Worm (Caenorhabditis elegans): Measurements from ENCODE around the gene mpk-1.

mpk-1 gene

ce11 chrIII:4195306-4196008 is 32.5 kb downstream of the mpk-1 start (continued):
- 0 out of 2 replicates have a peak, but pooled peaks have one; percentile 36 for TF ChIP-seq tra-1 (GFP tag; IDR thresholded peaks at IDR 0.05)
- TF ChIP-seq nhr-42 (GFP tag; IDR thresholded peaks at IDR 0.05), result no peak
- TF ChIP-seq daf-12 (tag; optimal IDR thresholded peaks at IDR 0.05), result no peak
- TF ChIP-seq D1046.2 (GFP tag; IDR thresholded peaks at IDR 0.05), result no peak; the same call in 1 of the 2 replicates
- TF ChIP-seq mes-2 (tag; optimal IDR thresholded peaks at IDR 0.05; ENCODE audit: poor library complexity, severe bottlenecking), result peak; percentile 80
- TF ChIP-seq lin-15B (tag; optimal IDR thresholded peaks at IDR 0.05), result no peak
- TF ChIP-seq hlh-30 (tag; optimal IDR thresholded peaks at IDR 0.05; ENCODE audit: insufficient read depth), result peak; percentile 37
- TF ChIP-seq egl-27 (tag; optimal IDR thresholded peaks at IDR 0.05), result no peak
- peak; percentile 48 for TF ChIP-seq spr-1 (tag; optimal IDR thresholded peaks at IDR 0.05)
- TF ChIP-seq ceh-44 (GFP tag; IDR thresholded peaks at IDR 0.05), result no peak
- TF ChIP-seq zip-11 (GFP tag; IDR thresholded peaks at IDR 0.05), result no peak
- no peak for TF ChIP-seq set-16 (GFP tag; IDR thresholded peaks at IDR 0.05)
- peak; percentile 54 for TF ChIP-seq Y5F2A.4 (GFP tag; optimal IDR thresholded peaks at IDR 0.05)
- TF ChIP-seq nhr-11 (tag; optimal IDR thresholded peaks at IDR 0.05), result no peak
- no peak for TF ChIP-seq zag-1 (tag; optimal IDR thresholded peaks at IDR 0.05)
- TF ChIP-seq ceh-32 (tag; optimal IDR thresholded peaks at IDR 0.05; ENCODE audit: poor library complexity), result no peak
- no peak for TF ChIP-seq zfp-2 (tag; optimal IDR thresholded peaks at IDR 0.05)
- TF ChIP-seq ceh-28 (tag; optimal IDR thresholded peaks at IDR 0.05), result no peak
- no peak for TF ChIP-seq nhr-28 (tag; optimal IDR thresholded peaks at IDR 0.05)
- no peak for TF ChIP-seq lin-29 (GFP tag; IDR thresholded peaks at IDR 0.05)
- TF ChIP-seq nhr-77 (tag; optimal IDR thresholded peaks at IDR 0.05), result no peak
- TF ChIP-seq F37D6.2 (tag; optimal IDR thresholded peaks at IDR 0.05), result peak; percentile 45
- peak; percentile 81 for TF ChIP-seq ctbp-1 (GFP tag; IDR thresholded peaks at IDR 0.05)
- TF ChIP-seq nhr-102 (tag; optimal IDR thresholded peaks at IDR 0.05), result peak; percentile 90
- peak; percentile 63 for TF ChIP-seq jun-1 (tag; optimal IDR thresholded peaks at IDR 0.05)
- no peak for TF ChIP-seq ZK546.5 (tag; optimal IDR thresholded peaks at IDR 0.05)
- no peak for TF ChIP-seq egl-43 (GFP tag; IDR thresholded peaks at IDR 0.05)
- peak; percentile 49 for TF ChIP-seq zip-2 (tag; optimal IDR thresholded peaks at IDR 0.05)
- TF ChIP-seq Y75B8A.6 (GFP tag; IDR thresholded peaks at IDR 0.05), result peak; percentile 56; the same call in 1 of the 2 replicates
- no peak for TF ChIP-seq dpl-1 (GFP tag; optimal IDR thresholded peaks at IDR 0.05)
- TF ChIP-seq madf-9 (GFP tag; conservative IDR thresholded peaks at IDR 0.05), result 0 out of 2 replicates have a peak, but pooled peaks have one; percentile 16
- TF ChIP-seq unc-62 (GFP tag; optimal IDR thresholded peaks at IDR 0.05 in 1 of 2), result peak in 1 of 2 experiments; percentile 75
- no peak for TF ChIP-seq unc-62 (tag; optimal IDR thresholded peaks at IDR 0.05)
- no peak for TF ChIP-seq cey-2 (tag; optimal IDR thresholded peaks at IDR 0.05; ENCODE audit: borderline replicate concordance, insufficient read depth)
- TF ChIP-seq spr-3 (GFP tag; optimal IDR thresholded peaks at IDR 0.05), result peak; percentile 72
- TF ChIP-seq Y105C5A.15 (GFP tag; IDR thresholded peaks at IDR 0.05), result peak; percentile 66; the same call in 1 of the 2 replicates
- peak; percentile 52 for TF ChIP-seq hmg-1.1 (GFP tag; IDR thresholded peaks at IDR 0.05)
- TF ChIP-seq nhr-237 (tag; optimal IDR thresholded peaks at IDR 0.05), result no peak
- peak; percentile 77 for TF ChIP-seq Y48G9A.11 (GFP tag; IDR thresholded peaks at IDR 0.05)
- TF ChIP-seq ceh-20 (GFP tag; IDR thresholded peaks at IDR 0.05), result peak; percentile 15; the same call in 1 of the 2 replicates
- TF ChIP-seq vab-7 (GFP tag; IDR thresholded peaks at IDR 0.05), result no peak
- TF ChIP-seq daf-16 (GFP tag; optimal IDR thresholded peaks at IDR 0.05), result peak; percentile 33 to 62
- peak; percentile 59 for TF ChIP-seq daf-16 (tag; optimal IDR thresholded peaks at IDR 0.05)
- no peak for TF ChIP-seq ceh-82 (tag; optimal IDR thresholded peaks at IDR 0.05)
- TF ChIP-seq lin-39 (tag; optimal IDR thresholded peaks at IDR 0.05), result no peak
- no peak for TF ChIP-seq nhr-25 (tag; optimal IDR thresholded peaks at IDR 0.05; ENCODE audit: borderline replicate concordance, insufficient read depth)
- TF ChIP-seq lim-7 (GFP tag; IDR thresholded peaks at IDR 0.05), result no peak
- no peak for TF ChIP-seq ZK337.2 (GFP tag; IDR thresholded peaks at IDR 0.05)
- peak; percentile 95 for TF ChIP-seq zfp-3 (GFP tag; conservative IDR thresholded peaks at IDR 0.05)
- TF ChIP-seq sdz-12 (GFP tag; optimal IDR thresholded peaks at IDR 0.05), result peak; percentile 21
